Worm (Caenorhabditis elegans) whole organism, L4 larva: ENCODE measurements around the gene clec-57.

Source experiments
- F10B5.3 ChIP-seq: sonication (generic microtip); optimal IDR thresholded peaks from 2 replicates; lab custom pipeline; 2016; ENCODE audit warnings: mild to moderate bottlenecking, missing genetic modification characterization, missing compliant biosample characterization
- F49E8.2 ChIP-seq: sonication (generic microtip); optimal IDR thresholded peaks from 2 replicates; lab custom pipeline; 2016; ENCODE audit warnings: missing compliant biosample characterization, mild to moderate bottlenecking, missing genetic modification characterization, borderline replicate concordance
- T20F7.1 ChIP-seq: fragments of 200-800 bp; sonication (Bioruptor generic); optimal IDR thresholded peaks from 2 replicates; lab custom pipeline; 2018; ENCODE audit warnings: mild to moderate bottlenecking, missing genetic modification characterization, missing compliant biosample characterization
- T26A8.4 ChIP-seq: fragments of 200-800 bp; sonication (Bioruptor generic); IDR thresholded peaks from 2 replicates; pipeline ENCODE4 v1.3.6; 2022; ENCODE audit warnings: missing genetic modification characterization, missing compliant biosample characterization
- Y75B8A.6 ChIP-seq: fragments of 200-800 bp; sonication (Bioruptor generic); IDR thresholded peaks from 2 replicates; pipeline ENCODE4 v1.3.6; 2022; ENCODE audit warnings: missing genetic modification reagents, missing genetic modification characterization, missing compliant biosample characterization
- ZK546.5 ChIP-seq, 2 experiments: sonication (generic microtip); optimal IDR thresholded peaks; 2 replicates each; lab custom pipeline; 2017; ENCODE audit warnings: missing biosample characterization in 2 of 2, missing genetic modification characterization in 2 of 2
- aly-2 ChIP-seq: sonication (generic microtip); optimal IDR thresholded peaks from 2 replicates; lab custom pipeline; 2018; ENCODE audit warnings: missing biosample characterization, missing genetic modification characterization
- ama-1 ChIP-seq: fragments of 150-350 bp; optimal IDR thresholded peaks from 2 replicates; lab custom pipeline; 2014; ENCODE audit warnings: inconsistent platforms, mixed read lengths
- ceh-82 ChIP-seq: sonication (generic microtip); optimal IDR thresholded peaks from 2 replicates; lab custom pipeline; 2017; ENCODE audit warnings: missing biosample characterization, missing genetic modification characterization
- daf-16 ChIP-seq, 3 experiments: sonication (generic microtip); optimal IDR thresholded peaks; 2 replicates each; lab custom pipeline; 2016 to 2017; ENCODE audit warnings: missing genetic modification characterization in 3 of 3, missing genetic modification reagents in 3 of 3, mild to moderate bottlenecking in 2 of 3, missing compliant biosample characterization in 2 of 3, missing biosample characterization in 1 of 3, moderate library complexity in 1 of 3
- dmd-6 ChIP-seq: fragments of 200-800 bp; sonication (Bioruptor generic); IDR thresholded peaks from 2 replicates; pipeline ENCODE4 v1.3.6; 2022; ENCODE audit warnings: missing genetic modification reagents, missing genetic modification characterization, missing compliant biosample characterization
- dve-1 ChIP-seq: sonication (generic microtip); optimal IDR thresholded peaks from 2 replicates; lab custom pipeline; 2017; ENCODE audit warnings: antibody characterized with exemption, mild to moderate bottlenecking, missing genetic modification characterization, missing compliant biosample characterization; ENCODE audit not compliant: insufficient read depth
- egl-27 ChIP-seq: sonication (generic microtip); optimal IDR thresholded peaks from 3 replicates; lab custom pipeline; 2017; ENCODE audit warnings: missing biosample characterization, missing genetic modification reagents, missing genetic modification characterization
- egl-43 ChIP-seq: fragments of 200-800 bp; sonication (Bioruptor generic); IDR thresholded peaks from 2 replicates; pipeline ENCODE4 v1.3.6; 2022; ENCODE audit warnings: missing genetic modification reagents, missing genetic modification characterization, missing compliant biosample characterization
- hlh-11 ChIP-seq: fragments of 200-800 bp; sonication (Bioruptor generic); optimal IDR thresholded peaks from 2 replicates; lab custom pipeline; 2018; ENCODE audit warnings: mild to moderate bottlenecking, missing genetic modification characterization, missing compliant biosample characterization
- hlh-30 ChIP-seq: sonication (generic microtip); optimal IDR thresholded peaks from 2 replicates; lab custom pipeline; 2017; ENCODE audit warnings: antibody characterized with exemption, mild to moderate bottlenecking, missing genetic modification characterization, missing compliant biosample characterization; ENCODE audit not compliant: insufficient read depth
- lim-7 ChIP-seq: fragments of 200-800 bp; sonication (Bioruptor generic); IDR thresholded peaks from 2 replicates; pipeline ENCODE4 v1.3.6; 2022; ENCODE audit warnings: missing genetic modification characterization, missing compliant biosample characterization
- lin-29 ChIP-seq: fragments of 200-800 bp; sonication (Bioruptor generic); IDR thresholded peaks from 2 replicates; pipeline ENCODE4 v1.3.6; 2022; ENCODE audit warnings: missing genetic modification reagents, missing genetic modification characterization, missing compliant biosample characterization
- lin-38 ChIP-seq: fragments of 200-800 bp; sonication (Bioruptor generic); IDR thresholded peaks from 2 replicates; pipeline ENCODE4 v1.3.6; 2022; ENCODE audit warnings: missing genetic modification reagents, missing genetic modification characterization, missing compliant biosample characterization
- lsy-2 ChIP-seq, 2 experiments: fragments of 150-350 bp in 1 of 2; sonication (generic microtip) in 1 of 2; optimal IDR thresholded peaks; 2 replicates each; lab custom pipeline; 2014 to 2017; ENCODE audit warnings: missing biosample characterization in 2 of 2, missing genetic modification characterization in 2 of 2
- madf-5 ChIP-seq, 2 experiments: fragments of 200-800 bp; sonication (Bioruptor generic); IDR thresholded peaks; 2 replicates each; pipeline ENCODE4 v1.3.6; 2022; ENCODE audit warnings: missing compliant biosample characterization in 2 of 2, missing genetic modification characterization in 2 of 2
- madf-9 ChIP-seq: fragments of 200-800 bp; sonication (Bioruptor generic); conservative IDR thresholded peaks from 2 replicates; pipeline ENCODE4 v1.3.6; 2022; ENCODE audit warnings: missing genetic modification reagents, missing genetic modification characterization, missing compliant biosample characterization
- mep-1 ChIP-seq: fragments of 150-350 bp; sonication (generic microtip); optimal IDR thresholded peaks from 3 replicates; lab custom pipeline; 2014; ENCODE audit warnings: missing biosample characterization, missing genetic modification characterization
- mes-2 ChIP-seq: sonication (generic microtip); optimal IDR thresholded peaks from 2 replicates; lab custom pipeline; 2016; ENCODE audit warnings: missing genotype, mild to moderate bottlenecking, missing genetic modification characterization, missing compliant biosample characterization; ENCODE audit not compliant: poor library complexity, severe bottlenecking
- mxl-2 ChIP-seq: fragments of 200-800 bp; sonication (Bioruptor generic); conservative IDR thresholded peaks from 2 replicates; pipeline ENCODE4 v1.3.6; 2022; ENCODE audit warnings: missing genetic modification reagents, missing genetic modification characterization, missing compliant biosample characterization
- mxl-3 ChIP-seq: fragments of 200-800 bp; sonication (Bioruptor generic); optimal IDR thresholded peaks from 2 replicates; lab custom pipeline; 2018; ENCODE audit warnings: mild to moderate bottlenecking, missing genetic modification characterization, missing compliant biosample characterization
- nhr-10 ChIP-seq: fragments of 150-350 bp; optimal IDR thresholded peaks from 2 replicates; lab custom pipeline; 2014; ENCODE audit warnings: missing biosample characterization, missing genetic modification characterization
- nhr-11 ChIP-seq: fragments of 150-350 bp; optimal IDR thresholded peaks from 2 replicates; lab custom pipeline; 2014; ENCODE audit warnings: missing biosample characterization, missing genetic modification characterization
- nhr-28 ChIP-seq: fragments of 150-350 bp; optimal IDR thresholded peaks from 2 replicates; lab custom pipeline; 2014; ENCODE audit warnings: missing biosample characterization, missing genetic modification characterization
- nhr-41 ChIP-seq: fragments of 200-800 bp; sonication (Bioruptor generic); IDR thresholded peaks from 2 replicates; pipeline ENCODE4 v1.3.6; 2022; ENCODE audit warnings: missing genetic modification reagents, missing genetic modification characterization, missing compliant biosample characterization
- nhr-48 ChIP-seq: sonication (generic microtip); optimal IDR thresholded peaks from 2 replicates; lab custom pipeline; 2016; ENCODE audit warnings: mild to moderate bottlenecking, missing genetic modification characterization, missing compliant biosample characterization
- nhr-6 ChIP-seq: fragments of 150-350 bp; optimal IDR thresholded peaks from 2 replicates; lab custom pipeline; 2014; ENCODE audit warnings: missing biosample characterization, missing genetic modification characterization
- nhr-76 ChIP-seq: fragments of 150-350 bp; optimal IDR thresholded peaks from 2 replicates; lab custom pipeline; 2014; ENCODE audit warnings: missing biosample characterization, missing genetic modification characterization
- nhr-77 ChIP-seq: fragments of 150-350 bp; optimal IDR thresholded peaks from 2 replicates; lab custom pipeline; 2014; ENCODE audit warnings: missing biosample characterization, missing genetic modification characterization
- php-3 ChIP-seq: fragments of 200-800 bp; sonication (Bioruptor generic); IDR thresholded peaks from 2 replicates; pipeline ENCODE4 v1.3.6; 2022; ENCODE audit warnings: missing genetic modification reagents, missing genetic modification characterization, missing compliant biosample characterization
- pqm-1 ChIP-seq: sonication (generic microtip); optimal IDR thresholded peaks from 2 replicates; lab custom pipeline; 2017; ENCODE audit warnings: missing biosample characterization, missing genetic modification characterization
- rbr-2 ChIP-seq: sonication (generic microtip); optimal IDR thresholded peaks from 2 replicates; lab custom pipeline; 2016; ENCODE audit warnings: missing genotype, missing genetic modification characterization, missing compliant biosample characterization
- skn-1 ChIP-seq: fragments of 150-350 bp; optimal IDR thresholded peaks from 2 replicates; lab custom pipeline; 2014; ENCODE audit warnings: missing biosample characterization, missing genetic modification characterization
- snpc-4 ChIP-seq: fragments of 150-350 bp; optimal IDR thresholded peaks from 2 replicates; lab custom pipeline; 2014; ENCODE audit warnings: missing biosample characterization, missing genetic modification characterization
- spr-3 ChIP-seq: fragments of 200-800 bp; sonication (Bioruptor generic); optimal IDR thresholded peaks from 2 replicates; lab custom pipeline; 2018; ENCODE audit warnings: mild to moderate bottlenecking, missing genetic modification characterization, missing compliant biosample characterization
- vab-7 ChIP-seq: fragments of 200-800 bp; sonication (Bioruptor generic); IDR thresholded peaks from 2 replicates; pipeline ENCODE4 v1.3.6; 2022; ENCODE audit warnings: missing genetic modification reagents, missing genetic modification characterization, missing compliant biosample characterization
- zfp-2 ChIP-seq: sonication (generic microtip); optimal IDR thresholded peaks from 2 replicates; lab custom pipeline; 2016; ENCODE audit warnings: mild to moderate bottlenecking, missing genetic modification characterization, missing compliant biosample characterization
- zip-11 ChIP-seq: fragments of 200-800 bp; sonication (Bioruptor generic); IDR thresholded peaks from 2 replicates; pipeline ENCODE4 v1.3.6; 2022; ENCODE audit warnings: missing genetic modification characterization, missing compliant biosample characterization
- ztf-11 ChIP-seq: fragments of 150-350 bp; optimal IDR thresholded peaks from 2 replicates; lab custom pipeline; 2014; ENCODE audit warnings: missing biosample characterization, missing genetic modification characterization
- ztf-7 ChIP-seq: fragments of 150-350 bp; optimal IDR thresholded peaks from 2 replicates; lab custom pipeline; 2014; ENCODE audit warnings: missing biosample characterization, missing genetic modification characterization

The clec-57 gene

DNA sequence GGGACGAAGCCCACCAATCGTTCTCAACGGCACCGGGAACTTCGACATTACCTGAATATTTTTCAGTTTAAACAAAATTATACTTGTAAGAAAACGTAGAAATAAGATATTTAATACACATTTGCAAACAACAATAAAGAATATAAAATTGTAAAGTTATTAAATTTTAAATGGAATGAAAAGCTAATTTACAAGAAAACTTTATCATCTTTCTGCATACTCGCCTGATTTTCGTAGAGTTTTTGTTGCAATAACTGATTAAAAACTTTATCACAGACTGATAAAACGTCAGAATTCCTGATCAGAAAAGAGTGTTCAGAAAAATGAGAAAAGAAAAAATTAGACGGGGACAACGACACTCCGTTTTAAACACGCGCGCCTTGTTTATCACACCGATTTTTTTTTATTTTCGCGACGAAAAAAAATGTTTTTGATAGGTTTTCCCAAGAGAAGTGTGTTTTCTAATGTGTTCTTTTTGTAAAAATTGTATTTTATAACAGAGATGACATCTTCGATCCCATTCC, 21.7 kb upstream of the clec-57 start, which contains the start of the genes dlat-1 and fntb-1:
TSS of gene dlat-1 (minus strand) at position 51 of the 524 bp plus-strand sequence.
TSS of gene fntb-1 (plus strand) at position 412 of the 524 bp plus-strand sequence.
- peak; percentile 68 for TF ChIP-seq nhr-28 (tag; lab: Kevin White, UChicago)
- TF ChIP-seq pqm-1 (tag; lab: Kevin White, UChicago) = peak; percentile 74
- TF ChIP-seq mes-2 (tag; lab: Kevin White, UChicago) = peak; percentile 19
- TF ChIP-seq T20F7.1 (GFP tag; lab: Kevin White, UChicago) = peak; percentile 95
- TF ChIP-seq Y75B8A.6 = no peak
- no peak for TF ChIP-seq lin-29 (GFP tag; lab: Robert Waterston, UW)
- no peak for TF ChIP-seq skn-1
- TF ChIP-seq madf-5 (GFP tag; IDR thresholded peaks at IDR 0.05; lab: Robert Waterston, UW) = no peak
- peak; percentile 24 for TF ChIP-seq dve-1 (tag; lab: Kevin White, UChicago)
- TF ChIP-seq ztf-11 (tag; lab: Kevin White, UChicago) = no peak
- TF ChIP-seq spr-3 = no peak
- peak; percentile 48 for TF ChIP-seq nhr-6 (tag; lab: Kevin White, UChicago)
- TF ChIP-seq rbr-2 (tag; lab: Kevin White, UChicago) = no peak
- TF ChIP-seq hlh-11 = peak; percentile 44
- TF ChIP-seq daf-16 (GFP tag; optimal IDR thresholded peaks at IDR 0.05; lab: Kevin White, UChicago) = no peak
- TF ChIP-seq daf-16 (tag; optimal IDR thresholded peaks at IDR 0.05; lab: Kevin White, UChicago) = peak; percentile 23
- TF ChIP-seq dmd-6 = peak; percentile 56
- no peak for TF ChIP-seq nhr-10 (tag; lab: Kevin White, UChicago)
- TF ChIP-seq ZK546.5 (tag; optimal IDR thresholded peaks at IDR 0.05; lab: Kevin White, UChicago) = no peak

ce11 chrV:14448669-14449068, 20.4 kb upstream of the clec-57 start:
- TF ChIP-seq nhr-77 (tag; lab: Kevin White, UChicago) (no peak), mep-1 (no peak), zip-11 (GFP tag; lab: Robert Waterston, UW) (no peak), ZK546.5 (tag; optimal IDR thresholded peaks at IDR 0.05; lab: Kevin White, UChicago) (no peak), nhr-11 (tag; lab: Kevin White, UChicago) (no peak), php-3 (GFP tag; lab: Robert Waterston, UW) (no peak), nhr-28 (tag; lab: Kevin White, UChicago) (peak; percentile 37), mxl-2 (GFP tag; lab: Robert Waterston, UW) (peak; percentile 63; the same call in 1 of the 2 replicates), egl-43 (GFP tag; lab: Robert Waterston, UW) (no peak), hlh-30 (tag; lab: Kevin White, UChicago) (peak; percentile 58), vab-7 (GFP tag; lab: Robert Waterston, UW) (no peak), dmd-6 (peak; percentile 26; the same call in 1 of the 2 replicates), snpc-4 (tag; lab: Kevin White, UChicago) (no peak), mxl-3 (GFP tag; lab: Kevin White, UChicago) (peak; percentile 38)

DNA sequence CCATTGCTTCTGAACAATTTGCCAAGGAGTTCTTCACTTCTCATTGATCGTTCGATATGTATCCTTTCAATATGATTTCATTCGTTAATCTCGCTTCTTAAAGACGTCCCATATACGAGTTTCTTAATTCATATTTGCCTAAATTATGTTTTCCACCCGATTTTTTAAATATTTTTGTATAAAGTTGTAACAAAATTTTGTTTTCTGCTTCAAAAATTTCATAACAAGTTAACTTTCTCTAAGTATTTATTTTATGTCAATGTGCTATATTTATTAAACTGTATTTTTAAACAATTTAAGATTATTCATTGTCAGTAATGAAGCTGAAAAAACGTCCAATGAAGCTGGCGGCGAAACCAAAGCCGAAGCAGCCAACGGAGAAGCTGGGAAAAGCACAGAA, 19.6 kb upstream of the clec-57 start, which contains the start of gene F23B12.7:
TSS of gene F23B12.7 (plus strand) at position 301 of the 400 bp plus-strand sequence.
- TF ChIP-seq ama-1 (lab: Kevin White, UChicago) (peak; percentile 12), T26A8.4 (no peak), lim-7 (GFP tag; lab: Robert Waterston, UW) (no peak)
- TF ChIP-seq, all 104 proteins: peak for 1

DNA sequence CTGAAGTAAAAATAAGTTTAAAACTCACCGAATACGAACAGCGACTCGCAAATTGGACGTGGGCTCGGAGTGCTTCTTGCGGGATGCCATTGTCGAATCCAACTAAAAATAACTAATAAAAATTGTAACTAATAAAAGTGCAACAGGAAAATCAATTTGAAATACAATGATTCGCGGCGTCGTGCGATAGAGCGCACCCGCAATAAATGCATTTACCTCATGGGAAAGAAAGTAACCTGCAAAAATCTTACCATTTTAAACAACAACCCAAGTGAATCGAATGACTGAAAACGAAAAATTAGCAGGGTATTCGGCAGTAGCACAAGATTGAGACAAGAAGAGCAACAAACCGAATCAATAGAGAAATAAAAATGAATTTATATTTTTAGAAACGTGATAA, 12.4 kb upstream of the clec-57 start, which contains the start of gene bmk-1:
TSS of gene bmk-1 (minus strand) at position 359 of the 400 bp plus-strand sequence.
- TF ChIP-seq lim-7 (GFP tag; lab: Robert Waterston, UW) = 0 out of 2 replicates have a peak, but pooled peaks have one; percentile 7
- no peak for TF ChIP-seq F49E8.2
- no peak for TF ChIP-seq aly-2 (tag; lab: Kevin White, UChicago)
- no peak for TF ChIP-seq madf-9 (GFP tag; lab: Robert Waterston, UW)
- no peak for TF ChIP-seq mxl-3 (GFP tag; lab: Kevin White, UChicago)
- no peak for TF ChIP-seq egl-27 (tag; lab: Kevin White, UChicago)
- no peak for TF ChIP-seq lsy-2 (tag; optimal IDR thresholded peaks at IDR 0.05; lab: Kevin White, UChicago)
- TF ChIP-seq nhr-48 (tag; lab: Kevin White, UChicago) = no peak
- TF ChIP-seq nhr-41 (GFP tag; lab: Robert Waterston, UW) = no peak
- no peak for TF ChIP-seq vab-7 (GFP tag; lab: Robert Waterston, UW)
- no peak for TF ChIP-seq F10B5.3
- no peak for TF ChIP-seq ztf-7 (tag; lab: Kevin White, UChicago)
- TF ChIP-seq lin-38 = peak; percentile 63
- TF ChIP-seq pqm-1 (tag; lab: Kevin White, UChicago) = no peak
- TF ChIP-seq ceh-82 (tag; lab: Kevin White, UChicago) = no peak
- TF ChIP-seq nhr-76 (tag; lab: Kevin White, UChicago) = no peak
- TF ChIP-seq zfp-2 = no peak
